Fruit fly (Drosophila melanogaster): ENCODE results near the gene RhoGAP68F.

Gene RhoGAP68F

dm6 chr3L:12090898-12091685 is 47.6 kb upstream of the RhoGAP68F start (continued):
- TF ChIP-seq CG9727 (GFP tag; optimal IDR thresholded peaks at IDR 0.05) (peak; percentile 57), CG7786 (GFP tag; optimal IDR thresholded peaks at IDR 0.05) (peak; percentile 20), bcd (GFP tag; optimal IDR thresholded peaks at IDR 0.05) (peak; percentile 50), kah (GFP tag; optimal IDR thresholded peaks at IDR 0.05) (no peak), Hey (tag; optimal IDR thresholded peaks at IDR 0.05) (peak; percentile 45), Tbp (GFP tag; optimal IDR thresholded peaks at IDR 0.05) (no peak), en (GFP tag; optimal IDR thresholded peaks at IDR 0.05) (no peak), Xbp1 (GFP tag; optimal IDR thresholded peaks at IDR 0.05) (peak; percentile 66), CG10979 (tag; optimal IDR thresholded peaks at IDR 0.05) (peak; percentile 15), CG7556 (GFP tag; optimal IDR thresholded peaks at IDR 0.05) (peak; percentile 60), CG4707 (GFP tag; optimal IDR thresholded peaks at IDR 0.05) (no peak), ATbp (GFP tag; optimal IDR thresholded peaks at IDR 0.05) (peak; percentile 45), CG2678 (tag; optimal IDR thresholded peaks at IDR 0.05) (peak; percentile 81), Dref (GFP tag; IDR thresholded peaks at IDR 0.05) (no peak), CG11456 (GFP tag; IDR thresholded peaks at IDR 0.05) (peak; percentile 69; the same call in 2 of the 3 replicates), Antp (GFP tag; optimal IDR thresholded peaks at IDR 0.05) (peak; percentile 22), Ada2b (GFP tag; IDR thresholded peaks at IDR 0.05) (peak; percentile 70), gro (GFP tag; optimal IDR thresholded peaks at IDR 0.05) (peak; percentile 44), CG6272 (GFP tag; IDR thresholded peaks at IDR 0.05) (peak; percentile 25; the same call in 1 of the 2 replicates), CG12744 (GFP tag; optimal IDR thresholded peaks at IDR 0.05) (peak; percentile 26), chn (GFP tag; optimal IDR thresholded peaks at IDR 0.05) (no peak), Gsc (GFP tag; IDR thresholded peaks at IDR 0.05) (no peak), fd96Cb (tag; optimal IDR thresholded peaks at IDR 0.05) (peak; percentile 32), ato (GFP tag; IDR thresholded peaks at IDR 0.05; ENCODE audit: partially characterized antibody) (no peak), Vsx1 (GFP tag; optimal IDR thresholded peaks at IDR 0.05) (no peak), CG11696 (GFP tag; IDR thresholded peaks at IDR 0.05) (no peak), CG15269 (tag; optimal IDR thresholded peaks at IDR 0.05) (peak; percentile 86), Gug (GFP tag; IDR thresholded peaks at IDR 0.05) (peak; percentile 30; the same call in 1 of the 4 replicates), pho (GFP tag; optimal IDR thresholded peaks at IDR 0.05) (peak; percentile 18), MESR4 (GFP tag; optimal IDR thresholded peaks at IDR 0.05) (no peak), pros (GFP tag; optimal IDR thresholded peaks at IDR 0.05) (no peak), chm (GFP tag; IDR thresholded peaks at IDR 0.05) (no peak), BtbVII (GFP tag; optimal IDR thresholded peaks at IDR 0.05) (peak; percentile 77), CG13775 (GFP tag; optimal IDR thresholded peaks at IDR 0.05) (peak; percentile 33), CG3726 (GFP tag; IDR thresholded peaks at IDR 0.05) (0 out of 3 replicates have a peak, but pooled peaks have one; percentile 42), slp2 (GFP tag; optimal IDR thresholded peaks at IDR 0.05) (no peak), fd102C (GFP tag; optimal IDR thresholded peaks at IDR 0.05) (no peak), CG15696 (tag; optimal IDR thresholded peaks at IDR 0.05) (peak; percentile 10), tll (GFP tag; optimal IDR thresholded peaks at IDR 0.05) (no peak), HmgD (GFP tag; optimal IDR thresholded peaks at IDR 0.05) (no peak), fu2 (GFP tag; optimal IDR thresholded peaks at IDR 0.05) (no peak), CG4360 (GFP tag; IDR thresholded peaks at IDR 0.05) (no peak), CG12219 (GFP tag; optimal IDR thresholded peaks at IDR 0.05) (peak; percentile 50), zen2 (GFP tag; IDR thresholded peaks at IDR 0.05; ENCODE audit: partially characterized antibody) (no peak), CG4328 (GFP tag; optimal IDR thresholded peaks at IDR 0.05) (no peak), sqz (GFP tag; optimal IDR thresholded peaks at IDR 0.05) (peak; percentile 73), CG11247 (GFP tag; IDR thresholded peaks at IDR 0.05) (no peak; the same call in 1 of the 2 replicates), CG7372 (GFP tag; IDR thresholded peaks at IDR 0.05) (peak; percentile 50), CG10959 (GFP tag; IDR thresholded peaks at IDR 0.05) (no peak)

Measured in whole organism, embryonic.